Worm (Caenorhabditis elegans) whole organism, L4 larva: ENCODE data around the gene F48F7.3.

Experiments used
- D1046.2 ChIP-seq: fragments of 200-800 bp; sonication (Bioruptor generic); IDR thresholded peaks from 2 replicates; pipeline ENCODE4 v1.3.6; 2022; ENCODE audit warnings: missing genetic modification characterization, missing compliant biosample characterization
- F10B5.3 ChIP-seq: sonication (generic microtip); optimal IDR thresholded peaks from 2 replicates; lab custom pipeline; 2016; ENCODE audit warnings: mild to moderate bottlenecking, missing genetic modification characterization, missing compliant biosample characterization
- F44E2.7 ChIP-seq: fragments of 200-800 bp; sonication (Bioruptor generic); IDR thresholded peaks from 2 replicates; pipeline ENCODE4 v2.1.2; 2022; ENCODE audit warnings: missing genetic modification characterization, missing compliant biosample characterization
- Y5F2A.4 ChIP-seq: fragments of 200-800 bp; sonication (Bioruptor generic); optimal IDR thresholded peaks from 2 replicates; lab custom pipeline; 2018; ENCODE audit warnings: mild to moderate bottlenecking, missing genetic modification characterization, missing compliant biosample characterization
- Y75B8A.6 ChIP-seq: fragments of 200-800 bp; sonication (Bioruptor generic); IDR thresholded peaks from 2 replicates; pipeline ENCODE4 v1.3.6; 2022; ENCODE audit warnings: missing genetic modification reagents, missing genetic modification characterization, missing compliant biosample characterization
- ZK546.5 ChIP-seq, 2 experiments: sonication (generic microtip); optimal IDR thresholded peaks; 2 replicates each; lab custom pipeline; 2017; ENCODE audit warnings: missing biosample characterization in 2 of 2, missing genetic modification characterization in 2 of 2
- aha-1 ChIP-seq: fragments of 150-350 bp; peaks from one replicate; lab custom pipeline; 2014; ENCODE audit warnings: missing biosample characterization, missing genetic modification characterization
- ama-1 ChIP-seq: fragments of 150-350 bp; optimal IDR thresholded peaks from 2 replicates; lab custom pipeline; 2014; ENCODE audit warnings: inconsistent platforms, mixed read lengths
- ces-1 ChIP-seq: fragments of 150-350 bp; sonication (generic microtip); optimal IDR thresholded peaks from 4 replicates; lab custom pipeline; 2014; ENCODE audit warnings: missing biosample characterization, missing genetic modification reagents, missing genetic modification characterization
- cey-2 ChIP-seq: sonication (generic microtip); optimal IDR thresholded peaks from 3 replicates; lab custom pipeline; 2017; ENCODE audit warnings: missing genetic modification characterization, mild to moderate bottlenecking, missing compliant biosample characterization, antibody characterized with exemption, borderline replicate concordance; ENCODE audit not compliant: insufficient read depth
- daf-16 ChIP-seq, 3 experiments: sonication (generic microtip); optimal IDR thresholded peaks; 2 replicates each; lab custom pipeline; 2016 to 2017; ENCODE audit warnings: missing genetic modification characterization in 3 of 3, missing genetic modification reagents in 3 of 3, mild to moderate bottlenecking in 2 of 3, missing compliant biosample characterization in 2 of 3, missing biosample characterization in 1 of 3, moderate library complexity in 1 of 3
- daf-19 ChIP-seq: fragments of 200-800 bp; sonication (Bioruptor generic); conservative IDR thresholded peaks from 2 replicates; pipeline ENCODE4 v1.3.6; 2022; ENCODE audit warnings: missing genetic modification characterization, missing compliant biosample characterization
- daf-8 ChIP-seq: fragments of 200-800 bp; sonication (Bioruptor generic); IDR thresholded peaks from 2 replicates; pipeline ENCODE4 v1.3.6; 2022; ENCODE audit warnings: missing genetic modification characterization, missing compliant biosample characterization
- dmd-6 ChIP-seq: fragments of 200-800 bp; sonication (Bioruptor generic); IDR thresholded peaks from 2 replicates; pipeline ENCODE4 v1.3.6; 2022; ENCODE audit warnings: missing genetic modification reagents, missing genetic modification characterization, missing compliant biosample characterization
- dmd-9 ChIP-seq: fragments of 200-800 bp; sonication (Bioruptor generic); IDR thresholded peaks from 2 replicates; pipeline ENCODE4 v1.3.6; 2022; ENCODE audit warnings: missing genetic modification reagents, missing genetic modification characterization, missing compliant biosample characterization
- dve-1 ChIP-seq: sonication (generic microtip); optimal IDR thresholded peaks from 2 replicates; lab custom pipeline; 2017; ENCODE audit warnings: antibody characterized with exemption, mild to moderate bottlenecking, missing genetic modification characterization, missing compliant biosample characterization; ENCODE audit not compliant: insufficient read depth
- egl-43 ChIP-seq: fragments of 200-800 bp; sonication (Bioruptor generic); IDR thresholded peaks from 2 replicates; pipeline ENCODE4 v1.3.6; 2022; ENCODE audit warnings: missing genetic modification reagents, missing genetic modification characterization, missing compliant biosample characterization
- hlh-11 ChIP-seq: fragments of 200-800 bp; sonication (Bioruptor generic); optimal IDR thresholded peaks from 2 replicates; lab custom pipeline; 2018; ENCODE audit warnings: mild to moderate bottlenecking, missing genetic modification characterization, missing compliant biosample characterization
- hlh-30 ChIP-seq: sonication (generic microtip); optimal IDR thresholded peaks from 2 replicates; lab custom pipeline; 2017; ENCODE audit warnings: antibody characterized with exemption, mild to moderate bottlenecking, missing genetic modification characterization, missing compliant biosample characterization; ENCODE audit not compliant: insufficient read depth
- lin-38 ChIP-seq: fragments of 200-800 bp; sonication (Bioruptor generic); IDR thresholded peaks from 2 replicates; pipeline ENCODE4 v1.3.6; 2022; ENCODE audit warnings: missing genetic modification reagents, missing genetic modification characterization, missing compliant biosample characterization
- lin-39 ChIP-seq: fragments of 150-350 bp; optimal IDR thresholded peaks from 2 replicates; lab custom pipeline; 2014; ENCODE audit warnings: missing biosample characterization, missing genetic modification reagents, missing genetic modification characterization
- madf-5 ChIP-seq, 2 experiments: fragments of 200-800 bp; sonication (Bioruptor generic); IDR thresholded peaks; 2 replicates each; pipeline ENCODE4 v1.3.6; 2022; ENCODE audit warnings: missing compliant biosample characterization in 2 of 2, missing genetic modification characterization in 2 of 2
- mdt-29 ChIP-seq: fragments of 200-800 bp; sonication (Bioruptor generic); IDR thresholded peaks from 2 replicates; pipeline ENCODE4 v1.3.6; 2022; ENCODE audit warnings: missing genetic modification reagents, missing genetic modification characterization, missing compliant biosample characterization
- mxl-3 ChIP-seq: fragments of 200-800 bp; sonication (Bioruptor generic); optimal IDR thresholded peaks from 2 replicates; lab custom pipeline; 2018; ENCODE audit warnings: mild to moderate bottlenecking, missing genetic modification characterization, missing compliant biosample characterization
- nhr-10 ChIP-seq: fragments of 150-350 bp; optimal IDR thresholded peaks from 2 replicates; lab custom pipeline; 2014; ENCODE audit warnings: missing biosample characterization, missing genetic modification characterization
- nhr-11 ChIP-seq: fragments of 150-350 bp; optimal IDR thresholded peaks from 2 replicates; lab custom pipeline; 2014; ENCODE audit warnings: missing biosample characterization, missing genetic modification characterization
- nhr-28 ChIP-seq: fragments of 150-350 bp; optimal IDR thresholded peaks from 2 replicates; lab custom pipeline; 2014; ENCODE audit warnings: missing biosample characterization, missing genetic modification characterization
- nhr-77 ChIP-seq: fragments of 150-350 bp; optimal IDR thresholded peaks from 2 replicates; lab custom pipeline; 2014; ENCODE audit warnings: missing biosample characterization, missing genetic modification characterization
- php-3 ChIP-seq: fragments of 200-800 bp; sonication (Bioruptor generic); IDR thresholded peaks from 2 replicates; pipeline ENCODE4 v1.3.6; 2022; ENCODE audit warnings: missing genetic modification reagents, missing genetic modification characterization, missing compliant biosample characterization
- pqm-1 ChIP-seq: sonication (generic microtip); optimal IDR thresholded peaks from 2 replicates; lab custom pipeline; 2017; ENCODE audit warnings: missing biosample characterization, missing genetic modification characterization
- saeg-2 ChIP-seq: fragments of 200-800 bp; sonication (Bioruptor generic); IDR thresholded peaks from 2 replicates; pipeline ENCODE4 v1.3.6; 2022; ENCODE audit warnings: missing genetic modification reagents, missing genetic modification characterization, missing compliant biosample characterization
- set-16 ChIP-seq: fragments of 200-800 bp; sonication (Bioruptor generic); IDR thresholded peaks from 2 replicates; pipeline ENCODE4 v1.3.6; 2022; ENCODE audit warnings: missing genetic modification reagents, missing genetic modification characterization, missing compliant biosample characterization
- skn-1 ChIP-seq: fragments of 150-350 bp; optimal IDR thresholded peaks from 2 replicates; lab custom pipeline; 2014; ENCODE audit warnings: missing biosample characterization, missing genetic modification characterization
- spr-1 ChIP-seq: sonication (generic microtip); optimal IDR thresholded peaks from 2 replicates; lab custom pipeline; 2016; ENCODE audit warnings: mild to moderate bottlenecking, missing genetic modification characterization, missing compliant biosample characterization
- unc-62 ChIP-seq, 3 experiments: fragments of 150-350 bp in 1 of 3; sonication (generic microtip); optimal IDR thresholded peaks in 2 of 3; peaks in 1 of 3; 1 replicate in 1 of 3; 2 replicates in 2 of 3; lab custom pipeline; 2014 to 2017; ENCODE audit warnings: missing biosample characterization in 3 of 3, missing genetic modification characterization in 3 of 3, missing genetic modification reagents in 3 of 3, missing genotype in 1 of 3
- zfp-3 ChIP-seq: fragments of 200-800 bp; sonication (Bioruptor generic); conservative IDR thresholded peaks from 2 replicates; pipeline ENCODE4 v1.3.6; 2022; ENCODE audit warnings: missing genetic modification reagents, missing genetic modification characterization, missing compliant biosample characterization
- ztf-7 ChIP-seq: fragments of 150-350 bp; optimal IDR thresholded peaks from 2 replicates; lab custom pipeline; 2014; ENCODE audit warnings: missing biosample characterization, missing genetic modification characterization

The F48F7.3 gene

ce11 chrX:14002739-14003138 is 39.4 kb downstream of the F48F7.3 start:
- peak in 1 of 2 experiments; percentile 32 for TF ChIP-seq unc-62 (GFP tag; optimal IDR thresholded peaks at IDR 0.05 in 1 of 2; lab: Kevin White, UChicago)
- no peak for TF ChIP-seq unc-62 (tag; optimal IDR thresholded peaks at IDR 0.05; lab: Kevin White, UChicago)
- no peak for TF ChIP-seq nhr-28 (tag; lab: Kevin White, UChicago)
- TF ChIP-seq daf-16 (GFP tag; optimal IDR thresholded peaks at IDR 0.05; lab: Kevin White, UChicago) = no peak
- peak; percentile 77 for TF ChIP-seq daf-16 (tag; optimal IDR thresholded peaks at IDR 0.05; lab: Kevin White, UChicago)
- TF ChIP-seq aha-1 (tag; lab: Kevin White, UChicago) = peak; percentile 64

ce11 chrX:14003538-14003937 is 40.2 kb downstream of the F48F7.3 start:
- TF ChIP-seq ztf-7 (no peak), F44E2.7 (GFP tag; lab: Robert Waterston, UW) (no peak), mdt-29 (no peak), lin-39 (no peak), saeg-2 (no peak), ces-1 (GFP tag; lab: Kevin White, UChicago) (no peak), daf-8 (GFP tag; lab: Robert Waterston, UW) (no peak), nhr-77 (tag; lab: Kevin White, UChicago) (no peak), Y75B8A.6 (GFP tag; lab: Robert Waterston, UW) (no peak), zfp-3 (GFP tag; lab: Robert Waterston, UW) (0 out of 2 replicates have a peak, but pooled peaks have one; percentile 8), nhr-28 (tag; lab: Kevin White, UChicago) (peak; percentile 80), skn-1 (tag; lab: Kevin White, UChicago) (no peak), ZK546.5 (tag; optimal IDR thresholded peaks at IDR 0.05; lab: Kevin White, UChicago) (no peak), madf-5 (GFP tag; IDR thresholded peaks at IDR 0.05; lab: Robert Waterston, UW) (no peak), cey-2 (no peak), hlh-11 (tag; lab: Kevin White, UChicago) (peak; percentile 41), spr-1 (tag; lab: Kevin White, UChicago) (no peak), lin-38 (0 out of 2 replicates have a peak, but pooled peaks have one; percentile 18), dmd-6 (GFP tag; lab: Robert Waterston, UW) (peak; percentile 70), dve-1 (tag; lab: Kevin White, UChicago) (peak; percentile 5), php-3 (no peak), set-16 (GFP tag; lab: Robert Waterston, UW) (no peak), nhr-11 (no peak), pqm-1 (tag; lab: Kevin White, UChicago) (peak; percentile 24), hlh-30 (no peak), daf-16 (GFP tag; optimal IDR thresholded peaks at IDR 0.05; lab: Kevin White, UChicago) (no peak), daf-16 (tag; optimal IDR thresholded peaks at IDR 0.05; lab: Kevin White, UChicago) (peak; percentile 62), F10B5.3 (tag; lab: Kevin White, UChicago) (no peak), daf-19 (no peak), Y5F2A.4 (no peak), egl-43 (GFP tag; lab: Robert Waterston, UW) (no peak), nhr-10 (tag; lab: Kevin White, UChicago) (no peak), ama-1 (lab: Kevin White, UChicago) (no peak), mxl-3 (GFP tag; lab: Kevin White, UChicago) (no peak)

ce11 chrX:14008130-14008529 is 44.8 kb downstream of the F48F7.3 start:
- TF ChIP-seq D1046.2 (GFP tag; lab: Robert Waterston, UW) (0 out of 2 replicates have a peak, but pooled peaks have one; percentile 40), zfp-3 (GFP tag; lab: Robert Waterston, UW) (no peak), dmd-9 (0 out of 2 replicates have a peak, but pooled peaks have one; percentile 35), set-16 (GFP tag; lab: Robert Waterston, UW) (peak; percentile 43)
- TF ChIP-seq, all 104 proteins: peak for 3
